Worm (Caenorhabditis elegans) whole organism, L2 larva: ENCODE measurements around the gene C48D5.3.

Experiments
- C34F6.9 ChIP-seq: fragments of 150-350 bp; optimal IDR thresholded peaks from 2 replicates; lab custom pipeline; 2014; ENCODE audit warnings: missing biosample characterization, missing genetic modification characterization
- F13H6.1 ChIP-seq: sonication (generic microtip); optimal IDR thresholded peaks from 2 replicates; lab custom pipeline; 2016; ENCODE audit warnings: missing genetic modification characterization, missing compliant biosample characterization
- ZK546.5 ChIP-seq: sonication (generic microtip); optimal IDR thresholded peaks from 2 replicates; lab custom pipeline; 2017; ENCODE audit warnings: missing biosample characterization, missing genetic modification characterization
- aly-2 ChIP-seq: fragments of 150-350 bp; optimal IDR thresholded peaks from 2 replicates; lab custom pipeline; 2014; ENCODE audit warnings: missing biosample characterization, missing genetic modification characterization
- ama-1 ChIP-seq: fragments of 150-350 bp; optimal IDR thresholded peaks from 2 replicates; lab custom pipeline; 2018; ENCODE audit warnings: inconsistent platforms
- ceh-16 ChIP-seq: fragments of 150-350 bp; optimal IDR thresholded peaks from 2 replicates; lab custom pipeline; 2014; ENCODE audit warnings: missing biosample characterization, missing genetic modification characterization
- ceh-82 ChIP-seq: fragments of 150-350 bp; optimal IDR thresholded peaks from 2 replicates; lab custom pipeline; 2014; ENCODE audit warnings: missing biosample characterization, missing genetic modification characterization
- dmd-4 ChIP-seq: sonication (generic microtip); optimal IDR thresholded peaks from 2 replicates; lab custom pipeline; 2017; ENCODE audit warnings: missing biosample characterization, missing genetic modification characterization
- egl-27 ChIP-seq: sonication (generic microtip); optimal IDR thresholded peaks from 3 replicates; lab custom pipeline; 2017; ENCODE audit warnings: missing biosample characterization, missing genetic modification reagents, missing genetic modification characterization
- elt-1 ChIP-seq: fragments of 150-350 bp; optimal IDR thresholded peaks from 2 replicates; lab custom pipeline; 2014; ENCODE audit warnings: missing biosample characterization, missing genetic modification characterization
- fos-1 ChIP-seq: fragments of 150-350 bp; optimal IDR thresholded peaks from 2 replicates; lab custom pipeline; 2014; ENCODE audit warnings: missing biosample characterization, missing genetic modification characterization
- gmeb-1 ChIP-seq: fragments of 150-350 bp; optimal IDR thresholded peaks from 2 replicates; lab custom pipeline; 2014; ENCODE audit warnings: missing biosample characterization, missing genetic modification characterization
- lin-11 ChIP-seq: fragments of 150-350 bp; sonication (generic microtip); optimal IDR thresholded peaks from 2 replicates; lab custom pipeline; 2014; ENCODE audit warnings: missing biosample characterization, missing genetic modification characterization, inconsistent platforms, mixed read lengths
- lin-13 ChIP-seq: fragments of 150-350 bp; optimal IDR thresholded peaks from 2 replicates; lab custom pipeline; 2014; ENCODE audit warnings: missing biosample characterization, missing genetic modification reagents, missing genetic modification characterization
- lsy-2 ChIP-seq, 2 experiments: fragments of 150-350 bp in 1 of 2; sonication (generic microtip) in 1 of 2; optimal IDR thresholded peaks; 2 replicates each; lab custom pipeline; 2014 to 2017; ENCODE audit warnings: missing biosample characterization in 2 of 2, missing genetic modification characterization in 2 of 2
- mab-5 ChIP-seq: fragments of 150-350 bp; optimal IDR thresholded peaks from 2 replicates; lab custom pipeline; 2014; ENCODE audit warnings: missing biosample characterization, missing genetic modification characterization
- mdl-1 ChIP-seq, 2 experiments: fragments of 150-350 bp in 1 of 2; sonication (generic microtip) in 1 of 2; optimal IDR thresholded peaks; 2 replicates each; lab custom pipeline; 2017; ENCODE audit warnings: missing biosample characterization in 2 of 2, missing genetic modification characterization in 2 of 2
- nhr-10 ChIP-seq: sonication (generic microtip); optimal IDR thresholded peaks from 2 replicates; lab custom pipeline; 2017; ENCODE audit warnings: missing biosample characterization, missing genetic modification characterization
- nhr-12 ChIP-seq: fragments of 150-350 bp; optimal IDR thresholded peaks from 2 replicates; lab custom pipeline; 2014; ENCODE audit warnings: missing biosample characterization, missing genetic modification characterization
- nhr-129 ChIP-seq: fragments of 150-350 bp; optimal IDR thresholded peaks from 2 replicates; lab custom pipeline; 2014; ENCODE audit warnings: missing biosample characterization, missing genetic modification characterization
- nhr-23 ChIP-seq: fragments of 150-350 bp; optimal IDR thresholded peaks from 2 replicates; lab custom pipeline; 2014; ENCODE audit warnings: missing biosample characterization, missing genetic modification reagents, missing genetic modification characterization
- nhr-237 ChIP-seq: fragments of 150-350 bp; optimal IDR thresholded peaks from 2 replicates; lab custom pipeline; 2014; ENCODE audit warnings: missing biosample characterization, missing genetic modification characterization
- nhr-25 ChIP-seq: fragments of 150-350 bp; sonication (generic microtip); optimal IDR thresholded peaks from 3 replicates; lab custom pipeline; 2014; ENCODE audit warnings: missing biosample characterization, missing genetic modification characterization
- nhr-6 ChIP-seq: fragments of 150-350 bp; optimal IDR thresholded peaks from 2 replicates; lab custom pipeline; 2014; ENCODE audit warnings: missing biosample characterization, missing genetic modification characterization
- nhr-77 ChIP-seq: fragments of 150-350 bp; optimal IDR thresholded peaks from 2 replicates; lab custom pipeline; 2014; ENCODE audit warnings: missing biosample characterization, missing genetic modification characterization
- skn-1 ChIP-seq: sonication (generic microtip); optimal IDR thresholded peaks from 2 replicates; lab custom pipeline; 2017; ENCODE audit warnings: missing biosample characterization, missing genetic modification characterization
- sma-3 ChIP-seq: sonication (generic microtip); optimal IDR thresholded peaks from 2 replicates; lab custom pipeline; 2016; ENCODE audit warnings: missing genetic modification reagents, missing genetic modification characterization, missing compliant biosample characterization
- sma-9 ChIP-seq, 2 experiments: fragments of 150-350 bp in 1 of 2; sonication (generic microtip) in 1 of 2; optimal IDR thresholded peaks; 2 replicates each; lab custom pipeline; 2014 to 2016; ENCODE audit warnings: missing genetic modification characterization in 2 of 2, mild to moderate bottlenecking in 1 of 2, missing biosample characterization in 1 of 2, missing compliant biosample characterization in 1 of 2, missing genetic modification reagents in 1 of 2, moderate library complexity in 1 of 2
- unc-39 ChIP-seq: fragments of 150-350 bp; optimal IDR thresholded peaks from 2 replicates; lab custom pipeline; 2014; ENCODE audit warnings: missing biosample characterization, missing genetic modification characterization
- unc-62 ChIP-seq: fragments of 150-350 bp; optimal IDR thresholded peaks from 2 replicates; lab custom pipeline; 2014; ENCODE audit warnings: missing biosample characterization, missing genetic modification reagents, missing genetic modification characterization
- zag-1 ChIP-seq: fragments of 150-350 bp; optimal IDR thresholded peaks from 2 replicates; lab custom pipeline; 2014; ENCODE audit warnings: missing biosample characterization, missing genetic modification characterization
- ztf-1 ChIP-seq: fragments of 200-800 bp; sonication (Bioruptor generic); conservative IDR thresholded peaks from 2 replicates; pipeline ENCODE4 v1.3.6; 2022; ENCODE audit warnings: missing genetic modification characterization, missing compliant biosample characterization
- ztf-11 ChIP-seq: sonication (generic microtip); optimal IDR thresholded peaks from 2 replicates; lab custom pipeline; 2017; ENCODE audit warnings: missing biosample characterization, missing genetic modification characterization
- ztf-4 ChIP-seq: fragments of 150-350 bp; optimal IDR thresholded peaks from 2 replicates; lab custom pipeline; 2014; ENCODE audit warnings: missing biosample characterization, missing genetic modification characterization

Gene C48D5.3

DNA sequence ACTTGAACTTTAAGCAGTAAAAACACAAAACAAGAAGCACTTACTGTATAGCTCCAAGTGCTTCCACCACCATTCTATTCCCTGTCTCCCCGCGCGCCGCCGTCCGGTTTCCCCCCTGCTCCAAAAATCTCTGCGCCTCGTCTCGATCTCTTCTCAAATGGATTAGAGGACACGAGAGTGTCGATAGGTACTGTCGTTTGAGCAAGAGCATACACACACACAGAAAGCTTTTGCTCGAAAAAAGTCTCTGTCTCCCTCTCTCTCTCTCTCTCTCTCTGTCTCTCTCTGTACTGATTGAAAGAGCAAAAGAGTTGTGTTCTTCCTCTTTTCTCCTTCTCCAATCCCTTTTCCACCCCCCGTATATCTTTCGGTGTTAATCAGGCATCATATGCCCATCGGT, 24.1 kb upstream of the C48D5.3 start:
- no peak for TF ChIP-seq C34F6.9 (tag; lab: Kevin White, UChicago)
- no peak for TF ChIP-seq egl-27 (tag; lab: Kevin White, UChicago)
- TF ChIP-seq lin-11, result no peak
- TF ChIP-seq nhr-6 (tag; lab: Kevin White, UChicago), result no peak
- TF ChIP-seq lin-13 (GFP tag; lab: Kevin White, UChicago), result no peak
- TF ChIP-seq F13H6.1, result peak; percentile 17
- no peak for TF ChIP-seq mdl-1 (tag; optimal IDR thresholded peaks at IDR 0.05; lab: Kevin White, UChicago)
- TF ChIP-seq ZK546.5 (tag; lab: Kevin White, UChicago), result no peak

DNA sequence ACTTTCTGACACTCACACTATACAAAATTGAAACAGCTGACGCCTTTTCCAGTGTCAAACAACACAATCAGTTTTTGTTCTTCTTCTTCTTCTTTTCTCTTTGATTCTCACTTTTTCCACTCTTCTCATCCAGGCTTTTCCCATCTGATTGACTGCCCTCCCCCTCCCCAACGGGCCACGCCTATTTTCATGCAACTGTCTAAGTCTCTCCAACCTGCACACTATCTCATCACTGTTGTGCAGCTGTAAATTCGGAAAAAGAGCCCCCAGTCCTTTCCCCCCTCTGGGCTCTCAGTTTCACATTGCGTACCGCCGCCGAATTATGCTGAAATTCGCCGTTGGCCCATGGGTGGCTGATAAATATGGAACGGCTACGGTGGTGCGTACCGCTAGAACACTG, 19.7 kb upstream of the C48D5.3 start:
- peak in 1 of 2 experiments; percentile 7 for TF ChIP-seq lsy-2 (tag; optimal IDR thresholded peaks at IDR 0.05; lab: Kevin White, UChicago)
- TF ChIP-seq ZK546.5 (tag; lab: Kevin White, UChicago), result no peak
- TF ChIP-seq nhr-129 (tag; lab: Kevin White, UChicago), result peak; percentile 44
- TF ChIP-seq C34F6.9 (tag; lab: Kevin White, UChicago), result peak; percentile 17
- peak; percentile 12 for TF ChIP-seq sma-9 (GFP tag; optimal IDR thresholded peaks at IDR 0.05; lab: Kevin White, UChicago)
- TF ChIP-seq sma-9 (tag; optimal IDR thresholded peaks at IDR 0.05; lab: Kevin White, UChicago), result no peak
- peak; percentile 24 for TF ChIP-seq F13H6.1

DNA sequence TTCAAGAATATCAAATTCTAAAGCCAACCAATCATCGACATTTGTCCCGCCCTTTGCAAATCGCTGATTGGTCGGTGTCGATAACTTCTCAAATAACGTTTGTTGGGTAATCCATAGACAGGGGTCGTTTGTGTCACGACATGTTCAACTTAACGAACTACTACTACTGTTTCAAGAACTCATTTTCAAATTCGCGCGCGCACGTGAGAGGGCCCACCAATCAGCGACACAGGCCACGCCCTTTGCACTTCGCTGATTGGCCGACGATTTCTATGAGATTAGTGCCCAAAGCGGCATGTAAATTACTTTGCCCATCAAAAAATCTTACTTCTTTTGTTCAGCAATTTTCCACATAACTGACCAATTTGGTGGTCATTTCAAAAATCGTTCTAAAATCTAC, 13.1 kb upstream of the C48D5.3 start:
- no peak for TF ChIP-seq sma-3
- no peak for TF ChIP-seq nhr-77 (tag; lab: Kevin White, UChicago)
- TF ChIP-seq F13H6.1, result no peak
- no peak for TF ChIP-seq mab-5 (tag; lab: Kevin White, UChicago)
- TF ChIP-seq ceh-82 (tag; lab: Kevin White, UChicago), result no peak
- TF ChIP-seq skn-1, result no peak
- TF ChIP-seq ztf-4 (tag; lab: Kevin White, UChicago), result no peak
- no peak for TF ChIP-seq ama-1 (lab: Kevin White, UChicago)
- no peak for TF ChIP-seq nhr-10 (tag; lab: Kevin White, UChicago)
- no peak for TF ChIP-seq zag-1
- no peak for TF ChIP-seq nhr-237
- TF ChIP-seq aly-2 (tag; lab: Kevin White, UChicago), result no peak
- TF ChIP-seq ceh-16 (tag; lab: Kevin White, UChicago), result no peak
- no peak for TF ChIP-seq dmd-4 (tag; lab: Kevin White, UChicago)
- TF ChIP-seq unc-39 (tag; lab: Kevin White, UChicago), result no peak
- no peak for TF ChIP-seq nhr-12 (tag; lab: Kevin White, UChicago)
- TF ChIP-seq lin-13 (GFP tag; lab: Kevin White, UChicago), result no peak

DNA sequence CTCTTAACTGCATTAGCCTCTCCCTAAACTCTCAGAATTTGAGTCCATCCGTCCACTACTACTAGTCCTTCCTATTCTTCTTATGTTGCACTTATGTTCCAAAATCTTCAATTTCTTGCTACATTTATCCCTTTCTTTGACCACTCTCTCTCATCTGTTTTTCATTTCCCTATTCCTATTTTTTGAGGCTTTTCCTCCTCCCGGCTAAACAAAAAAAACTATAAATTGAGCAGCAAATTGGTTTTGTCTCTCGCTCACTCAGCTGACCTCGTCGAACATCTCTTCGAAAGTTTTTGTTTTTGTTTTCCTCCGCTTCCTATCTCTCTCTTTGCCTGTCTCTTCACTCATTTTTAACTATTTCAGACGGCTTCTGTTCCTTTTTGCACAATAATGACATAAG, 8.8 kb upstream of the C48D5.3 start, which contains the start of gene ptp-1:
TSS of gene ptp-1 (plus strand) at position 358 of the 400 bp plus-strand sequence.
- no peak for TF ChIP-seq ztf-11 (tag; lab: Kevin White, UChicago)
- TF ChIP-seq C34F6.9 (tag; lab: Kevin White, UChicago), result peak; percentile 11

DNA sequence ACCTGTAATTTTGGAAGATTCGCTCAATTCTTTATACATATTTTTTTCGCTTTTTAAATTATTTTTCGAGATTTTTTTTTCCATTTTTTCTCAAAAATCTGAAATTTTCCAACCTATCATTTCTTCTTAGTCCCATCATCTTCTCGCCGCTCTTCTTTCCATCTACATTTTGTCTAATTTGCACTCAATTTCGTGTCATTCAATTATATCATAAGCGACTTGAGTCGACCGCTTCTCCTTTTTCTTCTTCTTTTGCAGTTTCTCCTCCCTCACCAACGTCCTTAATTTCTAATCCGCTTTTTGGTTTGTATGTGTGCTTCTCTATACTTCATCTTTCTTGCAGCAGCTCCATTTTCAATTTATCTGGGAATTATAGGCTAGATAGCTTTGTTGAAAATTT, 6.6 kb upstream of the C48D5.3 start:
- TF ChIP-seq elt-1 (tag; lab: Kevin White, UChicago) (no peak), nhr-23 (tag; lab: Kevin White, UChicago) (no peak), ztf-4 (tag; lab: Kevin White, UChicago) (no peak), nhr-25 (no peak), nhr-77 (tag; lab: Kevin White, UChicago) (no peak), nhr-237 (no peak), unc-62 (no peak), nhr-6 (tag; lab: Kevin White, UChicago) (no peak), F13H6.1 (no peak), zag-1 (no peak), gmeb-1 (no peak), fos-1 (no peak), nhr-10 (tag; lab: Kevin White, UChicago) (no peak), lsy-2 (tag; optimal IDR thresholded peaks at IDR 0.05; lab: Kevin White, UChicago) (no peak), mdl-1 (tag; optimal IDR thresholded peaks at IDR 0.05; lab: Kevin White, UChicago) (no peak), ztf-1 (GFP tag; lab: Robert Waterston, UW) (no peak), sma-9 (GFP tag; optimal IDR thresholded peaks at IDR 0.05; lab: Kevin White, UChicago) (no peak), sma-9 (tag; optimal IDR thresholded peaks at IDR 0.05; lab: Kevin White, UChicago) (no peak), sma-3 (no peak)
